Worm (Caenorhabditis elegans) whole organism, late embryonic: ENCODE measurements around the gene srg-68.

Experiments used
- ama-1 ChIP-seq: fragments of 150-350 bp; optimal IDR thresholded peaks from 2 replicates; lab custom pipeline; 2014
- ceh-18 ChIP-seq: sonication (generic microtip); optimal IDR thresholded peaks from 2 replicates; lab custom pipeline; 2016; ENCODE audit warnings: missing genetic modification characterization, missing compliant biosample characterization
- ceh-22 ChIP-seq: sonication (generic microtip); optimal IDR thresholded peaks from 2 replicates; lab custom pipeline; 2017; ENCODE audit warnings: missing biosample characterization, missing genetic modification characterization
- dmd-4 ChIP-seq: sonication (generic microtip); optimal IDR thresholded peaks from 2 replicates; lab custom pipeline; 2016; ENCODE audit warnings: borderline replicate concordance, missing genetic modification characterization, missing compliant biosample characterization
- elt-2 ChIP-seq: sonication (generic microtip); optimal IDR thresholded peaks from 2 replicates; lab custom pipeline; 2016; ENCODE audit warnings: missing genetic modification reagents, missing genetic modification characterization, missing compliant biosample characterization
- nhr-11 ChIP-seq: fragments of 150-350 bp; optimal IDR thresholded peaks from 2 replicates; lab custom pipeline; 2014; ENCODE audit warnings: missing biosample characterization, missing genetic modification characterization
- tbx-2 ChIP-seq: sonication (generic microtip); optimal IDR thresholded peaks from 2 replicates; lab custom pipeline; 2016; ENCODE audit warnings: missing genetic modification characterization, missing compliant biosample characterization

DNA sequence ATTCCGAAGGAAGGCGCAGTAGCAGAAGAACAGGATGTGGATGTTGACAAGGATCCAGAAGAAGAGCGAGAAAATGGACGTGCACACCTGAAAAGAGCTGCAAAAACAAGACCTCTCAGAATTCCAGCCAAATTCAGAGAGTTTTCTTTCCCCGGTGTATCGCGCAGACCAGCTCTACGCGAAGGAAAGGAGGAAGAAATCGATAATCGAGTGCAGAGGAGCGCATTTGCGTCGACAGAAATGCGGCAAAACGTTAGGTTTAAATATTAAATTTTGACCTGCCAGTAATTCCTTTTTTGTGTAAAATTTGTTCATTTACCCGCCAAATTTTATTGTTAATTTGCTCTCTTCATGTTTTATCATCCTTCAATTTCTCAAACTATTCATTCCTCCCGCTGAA lies 12.5 kb upstream of the srg-68 start:
- TF ChIP-seq elt-2 (tag; lab: Kevin White, UChicago) = no peak
- no peak for TF ChIP-seq ama-1
- no peak for TF ChIP-seq ceh-18
- no peak for TF ChIP-seq nhr-11 (tag; lab: Kevin White, UChicago)
- TF ChIP-seq dmd-4 (tag; lab: Kevin White, UChicago) = no peak
- TF ChIP-seq tbx-2 (tag; lab: Kevin White, UChicago) = no peak
- TF ChIP-seq ceh-22 (tag; lab: Kevin White, UChicago) = no peak
